Worm (Caenorhabditis elegans) whole organism, L4 larva: ENCODE results near the gene F23H11.4.

Experiments
- F10B5.3 ChIP-seq: sonication (generic microtip); optimal IDR thresholded peaks from 2 replicates; lab custom pipeline; 2016; ENCODE audit warnings: mild to moderate bottlenecking, missing genetic modification characterization, missing compliant biosample characterization
- F37D6.2 ChIP-seq: sonication (generic microtip); optimal IDR thresholded peaks from 2 replicates; lab custom pipeline; 2016; ENCODE audit warnings: mild to moderate bottlenecking, missing genetic modification characterization, missing compliant biosample characterization
- F44E2.7 ChIP-seq: fragments of 200-800 bp; sonication (Bioruptor generic); IDR thresholded peaks from 2 replicates; pipeline ENCODE4 v2.1.2; 2022; ENCODE audit warnings: missing genetic modification characterization, missing compliant biosample characterization
- F49E8.2 ChIP-seq: sonication (generic microtip); optimal IDR thresholded peaks from 2 replicates; lab custom pipeline; 2016; ENCODE audit warnings: missing compliant biosample characterization, mild to moderate bottlenecking, missing genetic modification characterization, borderline replicate concordance
- T26A8.4 ChIP-seq: fragments of 200-800 bp; sonication (Bioruptor generic); IDR thresholded peaks from 2 replicates; pipeline ENCODE4 v1.3.6; 2022; ENCODE audit warnings: missing genetic modification characterization, missing compliant biosample characterization
- Y105C5A.15 ChIP-seq: fragments of 200-800 bp; sonication (Bioruptor generic); IDR thresholded peaks from 2 replicates; pipeline ENCODE4 v1.3.6; 2022; ENCODE audit warnings: missing genetic modification characterization, missing compliant biosample characterization
- ZK546.5 ChIP-seq, 2 experiments: sonication (generic microtip); optimal IDR thresholded peaks; 2 replicates each; lab custom pipeline; 2017; ENCODE audit warnings: missing biosample characterization in 2 of 2, missing genetic modification characterization in 2 of 2
- ceh-44 ChIP-seq: fragments of 200-800 bp; sonication (Bioruptor generic); IDR thresholded peaks from 2 replicates; pipeline ENCODE4 v1.3.6; 2022; ENCODE audit warnings: missing genetic modification reagents, missing genetic modification characterization, missing compliant biosample characterization
- ceh-82 ChIP-seq: sonication (generic microtip); optimal IDR thresholded peaks from 2 replicates; lab custom pipeline; 2017; ENCODE audit warnings: missing biosample characterization, missing genetic modification characterization
- ces-1 ChIP-seq: fragments of 150-350 bp; sonication (generic microtip); optimal IDR thresholded peaks from 4 replicates; lab custom pipeline; 2014; ENCODE audit warnings: missing biosample characterization, missing genetic modification reagents, missing genetic modification characterization
- daf-19 ChIP-seq: fragments of 200-800 bp; sonication (Bioruptor generic); conservative IDR thresholded peaks from 2 replicates; pipeline ENCODE4 v1.3.6; 2022; ENCODE audit warnings: missing genetic modification characterization, missing compliant biosample characterization
- dmd-6 ChIP-seq: fragments of 200-800 bp; sonication (Bioruptor generic); IDR thresholded peaks from 2 replicates; pipeline ENCODE4 v1.3.6; 2022; ENCODE audit warnings: missing genetic modification reagents, missing genetic modification characterization, missing compliant biosample characterization
- dmd-9 ChIP-seq: fragments of 200-800 bp; sonication (Bioruptor generic); IDR thresholded peaks from 2 replicates; pipeline ENCODE4 v1.3.6; 2022; ENCODE audit warnings: missing genetic modification reagents, missing genetic modification characterization, missing compliant biosample characterization
- dve-1 ChIP-seq: sonication (generic microtip); optimal IDR thresholded peaks from 2 replicates; lab custom pipeline; 2017; ENCODE audit warnings: antibody characterized with exemption, mild to moderate bottlenecking, missing genetic modification characterization, missing compliant biosample characterization; ENCODE audit not compliant: insufficient read depth
- fkh-10 ChIP-seq: fragments of 150-350 bp; optimal IDR thresholded peaks from 2 replicates; lab custom pipeline; 2014; ENCODE audit warnings: missing biosample characterization, missing genetic modification reagents, missing genetic modification characterization
- gei-8 ChIP-seq: fragments of 200-800 bp; sonication (Bioruptor generic); optimal IDR thresholded peaks from 2 replicates; lab custom pipeline; 2018; ENCODE audit warnings: mild to moderate bottlenecking, missing genetic modification characterization, missing compliant biosample characterization
- hlh-11 ChIP-seq: fragments of 200-800 bp; sonication (Bioruptor generic); optimal IDR thresholded peaks from 2 replicates; lab custom pipeline; 2018; ENCODE audit warnings: mild to moderate bottlenecking, missing genetic modification characterization, missing compliant biosample characterization
- lin-13 ChIP-seq: fragments of 150-350 bp; optimal IDR thresholded peaks from 2 replicates; lab custom pipeline; 2014; ENCODE audit warnings: missing biosample characterization, missing genetic modification reagents, missing genetic modification characterization
- lin-15B ChIP-seq: fragments of 150-350 bp; sonication (generic microtip); optimal IDR thresholded peaks from 3 replicates; lab custom pipeline; 2014; ENCODE audit warnings: missing biosample characterization, missing genetic modification characterization
- lin-38 ChIP-seq: fragments of 200-800 bp; sonication (Bioruptor generic); IDR thresholded peaks from 2 replicates; pipeline ENCODE4 v1.3.6; 2022; ENCODE audit warnings: missing genetic modification reagents, missing genetic modification characterization, missing compliant biosample characterization
- lin-39 ChIP-seq: fragments of 150-350 bp; optimal IDR thresholded peaks from 2 replicates; lab custom pipeline; 2014; ENCODE audit warnings: missing biosample characterization, missing genetic modification reagents, missing genetic modification characterization
- lsy-2 ChIP-seq, 2 experiments: fragments of 150-350 bp in 1 of 2; sonication (generic microtip) in 1 of 2; optimal IDR thresholded peaks; 2 replicates each; lab custom pipeline; 2014 to 2017; ENCODE audit warnings: missing biosample characterization in 2 of 2, missing genetic modification characterization in 2 of 2
- madf-5 ChIP-seq, 2 experiments: fragments of 200-800 bp; sonication (Bioruptor generic); IDR thresholded peaks; 2 replicates each; pipeline ENCODE4 v1.3.6; 2022; ENCODE audit warnings: missing compliant biosample characterization in 2 of 2, missing genetic modification characterization in 2 of 2
- madf-9 ChIP-seq: fragments of 200-800 bp; sonication (Bioruptor generic); conservative IDR thresholded peaks from 2 replicates; pipeline ENCODE4 v1.3.6; 2022; ENCODE audit warnings: missing genetic modification reagents, missing genetic modification characterization, missing compliant biosample characterization
- mdl-1 ChIP-seq, 2 experiments: fragments of 150-350 bp in 1 of 2; sonication (generic microtip) in 1 of 2; optimal IDR thresholded peaks; 2 replicates each; lab custom pipeline; 2014 to 2017; ENCODE audit warnings: missing biosample characterization in 2 of 2, missing genetic modification characterization in 2 of 2
- mdt-29 ChIP-seq: fragments of 200-800 bp; sonication (Bioruptor generic); IDR thresholded peaks from 2 replicates; pipeline ENCODE4 v1.3.6; 2022; ENCODE audit warnings: missing genetic modification reagents, missing genetic modification characterization, missing compliant biosample characterization
- mes-2 ChIP-seq: sonication (generic microtip); optimal IDR thresholded peaks from 2 replicates; lab custom pipeline; 2016; ENCODE audit warnings: missing genotype, mild to moderate bottlenecking, missing genetic modification characterization, missing compliant biosample characterization; ENCODE audit not compliant: poor library complexity, severe bottlenecking
- mxl-3 ChIP-seq: fragments of 200-800 bp; sonication (Bioruptor generic); optimal IDR thresholded peaks from 2 replicates; lab custom pipeline; 2018; ENCODE audit warnings: mild to moderate bottlenecking, missing genetic modification characterization, missing compliant biosample characterization
- nhr-77 ChIP-seq: fragments of 150-350 bp; optimal IDR thresholded peaks from 2 replicates; lab custom pipeline; 2014; ENCODE audit warnings: missing biosample characterization, missing genetic modification characterization
- php-3 ChIP-seq: fragments of 200-800 bp; sonication (Bioruptor generic); IDR thresholded peaks from 2 replicates; pipeline ENCODE4 v1.3.6; 2022; ENCODE audit warnings: missing genetic modification reagents, missing genetic modification characterization, missing compliant biosample characterization
- sdz-12 ChIP-seq: fragments of 200-800 bp; sonication (Bioruptor generic); optimal IDR thresholded peaks from 2 replicates; lab custom pipeline; 2018; ENCODE audit warnings: mild to moderate bottlenecking, missing genetic modification characterization, missing compliant biosample characterization
- spr-3 ChIP-seq: fragments of 200-800 bp; sonication (Bioruptor generic); optimal IDR thresholded peaks from 2 replicates; lab custom pipeline; 2018; ENCODE audit warnings: mild to moderate bottlenecking, missing genetic modification characterization, missing compliant biosample characterization
- unc-130 ChIP-seq: sonication (generic microtip); optimal IDR thresholded peaks from 2 replicates; lab custom pipeline; 2016; ENCODE audit warnings: missing genetic modification reagents, missing genetic modification characterization, missing compliant biosample characterization
- unc-39 ChIP-seq: sonication (generic microtip); optimal IDR thresholded peaks from 2 replicates; lab custom pipeline; 2017; ENCODE audit warnings: missing biosample characterization, missing genetic modification characterization
- vab-7 ChIP-seq: fragments of 200-800 bp; sonication (Bioruptor generic); IDR thresholded peaks from 2 replicates; pipeline ENCODE4 v1.3.6; 2022; ENCODE audit warnings: missing genetic modification reagents, missing genetic modification characterization, missing compliant biosample characterization
- ztf-7 ChIP-seq: fragments of 150-350 bp; optimal IDR thresholded peaks from 2 replicates; lab custom pipeline; 2014; ENCODE audit warnings: missing biosample characterization, missing genetic modification characterization

The F23H11.4 gene

DNA sequence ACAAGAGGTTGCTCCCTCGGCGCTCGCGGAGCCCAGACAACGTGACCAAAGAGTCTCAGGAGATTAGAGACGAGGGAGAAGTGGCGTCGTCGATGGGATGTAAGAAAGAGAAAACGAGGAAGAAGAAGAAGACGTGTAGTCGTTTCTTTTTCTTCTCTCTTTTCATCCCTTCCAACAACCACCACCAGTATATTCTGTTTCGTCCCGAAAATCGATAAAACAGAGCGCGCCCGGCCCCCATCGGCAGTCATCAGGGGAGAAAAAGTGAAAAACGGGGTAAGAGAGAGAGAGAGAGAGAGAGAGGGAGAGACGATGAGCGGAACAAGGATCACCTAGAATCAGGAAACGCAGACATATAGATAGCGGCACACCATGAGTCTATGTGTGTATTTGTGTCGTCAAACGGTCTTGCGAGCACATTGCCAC is 19.5 kb downstream of the F23H11.4 start (continued):
- TF ChIP-seq ZK546.5 (tag; optimal IDR thresholded peaks at IDR 0.05; lab: Kevin White, UChicago) (no peak), ces-1 (GFP tag; lab: Kevin White, UChicago) (no peak)

DNA sequence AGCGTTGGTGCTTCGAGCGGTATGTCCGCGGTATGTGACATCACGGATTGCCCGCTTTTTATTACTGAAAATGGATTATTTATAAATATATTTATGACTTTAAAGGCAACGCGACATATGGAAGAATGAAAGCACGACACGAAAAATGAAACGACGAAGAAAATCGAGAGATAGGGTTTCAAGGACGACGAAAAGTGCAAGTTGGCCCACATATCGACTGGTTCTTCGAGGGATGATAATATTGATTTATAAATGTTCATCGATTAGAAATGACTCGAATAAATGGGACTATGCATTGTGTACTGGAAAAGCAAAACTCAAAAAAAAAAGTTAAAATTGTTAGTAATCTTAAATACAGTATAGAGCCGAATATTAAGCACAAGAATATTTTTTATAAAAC is 20.6 kb downstream of the F23H11.4 start, which contains the start of gene zer-1:
TSS of gene zer-1 (minus strand) at position 68 of the 400 bp plus-strand sequence.
- TF ChIP-seq mdl-1 (tag; optimal IDR thresholded peaks at IDR 0.05; lab: Kevin White, UChicago) = no peak
- TF ChIP-seq unc-39 = no peak
- no peak for TF ChIP-seq fkh-10 (GFP tag; lab: Kevin White, UChicago)
- no peak for TF ChIP-seq Y105C5A.15
- no peak for TF ChIP-seq F37D6.2 (tag; lab: Kevin White, UChicago)
- no peak for TF ChIP-seq dmd-9 (GFP tag; lab: Robert Waterston, UW)

DNA sequence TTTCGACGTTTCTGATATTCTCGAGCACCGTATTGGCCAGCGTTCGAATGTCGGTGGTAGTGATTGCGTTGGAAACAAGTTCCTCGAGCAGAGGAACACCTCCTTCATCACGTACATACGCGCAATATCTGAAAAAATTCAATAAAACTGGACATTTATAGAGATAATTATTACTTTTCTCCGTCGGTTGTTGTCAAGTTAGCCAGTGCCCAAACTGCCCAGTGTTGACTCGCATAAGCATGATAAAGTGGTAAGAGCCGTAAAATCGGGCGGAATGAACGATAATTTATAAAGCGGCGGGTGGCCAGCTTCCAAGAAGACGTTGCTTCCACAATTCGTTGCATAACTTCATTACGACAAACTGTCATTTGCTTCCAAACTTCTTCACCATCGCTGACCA is 23.7 kb downstream of the F23H11.4 start:
- no peak for TF ChIP-seq lin-15B (tag; lab: Kevin White, UChicago)
- no peak for TF ChIP-seq madf-9 (GFP tag; lab: Robert Waterston, UW)
- TF ChIP-seq lin-13 (GFP tag; lab: Kevin White, UChicago) = no peak
- no peak for TF ChIP-seq nhr-77 (tag; lab: Kevin White, UChicago)
- no peak for TF ChIP-seq F10B5.3 (tag; lab: Kevin White, UChicago)
- no peak for TF ChIP-seq madf-5 (GFP tag; IDR thresholded peaks at IDR 0.05; lab: Robert Waterston, UW)
- no peak for TF ChIP-seq F49E8.2 (tag; lab: Kevin White, UChicago)
- TF ChIP-seq hlh-11 (tag; lab: Kevin White, UChicago) = no peak
- TF ChIP-seq sdz-12 = no peak
- no peak for TF ChIP-seq gei-8
- TF ChIP-seq F44E2.7 (GFP tag; lab: Robert Waterston, UW) = no peak
- no peak for TF ChIP-seq spr-3 (GFP tag; lab: Kevin White, UChicago)
- no peak for TF ChIP-seq ceh-82
- TF ChIP-seq dve-1 = no peak
- no peak for TF ChIP-seq lsy-2 (tag; optimal IDR thresholded peaks at IDR 0.05; lab: Kevin White, UChicago)
- no peak for TF ChIP-seq ceh-44 (GFP tag; lab: Robert Waterston, UW)
- no peak for TF ChIP-seq mxl-3 (GFP tag; lab: Kevin White, UChicago)
- no peak for TF ChIP-seq php-3 (GFP tag; lab: Robert Waterston, UW)

DNA sequence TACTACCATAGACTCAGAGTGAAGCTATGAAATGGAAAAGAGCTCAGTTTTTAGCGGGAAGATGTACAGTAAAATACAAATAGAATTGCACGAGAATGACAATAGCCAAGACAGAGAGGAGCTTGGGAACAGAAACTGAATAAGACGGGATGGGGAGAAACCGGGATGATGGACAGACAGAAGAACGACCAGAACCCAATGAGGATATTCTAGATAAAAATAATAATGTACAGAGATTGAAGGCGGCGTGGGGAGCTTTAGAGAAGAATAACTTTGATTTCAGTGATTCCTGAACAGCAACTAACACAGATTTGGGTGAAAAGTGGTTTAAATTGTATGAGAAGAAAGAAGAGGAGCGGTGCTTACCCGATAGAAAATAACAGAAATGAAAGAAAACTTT is 25.9 kb downstream of the F23H11.4 start:
- TF ChIP-seq unc-130 (peak; percentile 46), mes-2 (tag; lab: Kevin White, UChicago) (peak; percentile 15), lin-13 (GFP tag; lab: Kevin White, UChicago) (no peak), mdt-29 (no peak), dmd-6 (GFP tag; lab: Robert Waterston, UW) (no peak), lin-38 (GFP tag; lab: Robert Waterston, UW) (peak; percentile 36; the same call in 1 of the 2 replicates), daf-19 (no peak)
- TF ChIP-seq, all 104 proteins: peak for 3

DNA sequence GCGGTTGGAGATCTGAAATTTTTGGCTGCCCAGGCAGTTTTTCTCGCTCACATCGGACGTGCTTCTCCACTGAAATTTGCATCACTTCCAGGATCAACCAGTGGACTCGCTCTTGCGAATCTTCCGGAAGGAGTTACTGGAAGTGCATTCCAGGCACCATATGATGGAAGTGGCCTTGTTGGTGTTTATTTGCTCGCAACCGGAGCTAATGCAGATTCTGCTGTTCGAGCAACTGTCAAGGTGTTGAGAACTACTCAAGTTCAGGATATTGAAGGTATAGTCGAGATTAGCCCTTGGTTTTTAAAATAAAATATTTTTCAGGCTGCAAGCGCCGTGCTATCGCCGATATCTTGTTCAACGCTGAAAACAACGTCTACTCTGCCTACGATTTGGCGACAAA is 26.5 kb downstream of the F23H11.4 start:
- TF ChIP-seq vab-7 (GFP tag; lab: Robert Waterston, UW) (no peak), madf-9 (GFP tag; lab: Robert Waterston, UW) (no peak), dmd-6 (GFP tag; lab: Robert Waterston, UW) (0 out of 2 replicates have a peak, but pooled peaks have one; percentile 11), lin-39 (tag; lab: Kevin White, UChicago) (no peak), T26A8.4 (GFP tag; lab: Robert Waterston, UW) (no peak), ztf-7 (tag; lab: Kevin White, UChicago) (no peak)
